Fruit fly (Drosophila melanogaster): ENCODE results near the gene CG32267.

CG32267 gene

DNA sequence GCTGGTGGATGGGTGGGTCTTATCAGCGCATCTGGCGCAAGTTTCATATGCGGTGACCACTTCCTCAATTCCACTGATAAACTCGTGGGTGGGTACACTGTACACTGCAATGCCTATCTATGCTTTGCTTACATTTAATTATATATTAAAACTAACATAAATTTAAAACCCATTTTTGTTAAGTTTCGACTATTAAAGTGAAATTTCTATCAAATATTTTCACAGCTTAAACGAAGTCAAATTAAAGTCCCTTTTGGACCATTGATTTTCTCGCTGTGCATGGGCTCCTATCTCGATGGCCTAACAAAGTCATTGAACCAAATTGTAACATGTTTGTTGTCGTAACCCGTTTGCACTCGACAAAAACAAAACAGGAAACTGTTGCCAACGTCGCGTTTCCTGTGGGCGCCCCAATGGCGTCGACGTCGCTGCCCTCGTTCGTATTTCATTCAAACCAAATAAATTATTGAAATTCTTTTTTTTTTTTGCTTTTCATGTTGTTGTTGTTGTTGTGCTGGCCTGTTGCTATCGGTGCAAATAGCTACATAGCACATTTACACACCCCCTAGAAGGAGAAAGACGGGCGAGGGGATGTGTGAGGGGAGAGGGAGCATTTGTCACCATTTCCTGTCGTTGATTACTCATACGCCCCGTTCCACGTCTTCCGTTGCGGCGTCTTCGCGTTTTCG is 39.1 kb downstream of the CG32267 start:
- TF ChIP-seq CG17801 (GFP tag; optimal IDR thresholded peaks at IDR 0.05; ENCODE audit: partially characterized antibody) = no peak

DNA sequence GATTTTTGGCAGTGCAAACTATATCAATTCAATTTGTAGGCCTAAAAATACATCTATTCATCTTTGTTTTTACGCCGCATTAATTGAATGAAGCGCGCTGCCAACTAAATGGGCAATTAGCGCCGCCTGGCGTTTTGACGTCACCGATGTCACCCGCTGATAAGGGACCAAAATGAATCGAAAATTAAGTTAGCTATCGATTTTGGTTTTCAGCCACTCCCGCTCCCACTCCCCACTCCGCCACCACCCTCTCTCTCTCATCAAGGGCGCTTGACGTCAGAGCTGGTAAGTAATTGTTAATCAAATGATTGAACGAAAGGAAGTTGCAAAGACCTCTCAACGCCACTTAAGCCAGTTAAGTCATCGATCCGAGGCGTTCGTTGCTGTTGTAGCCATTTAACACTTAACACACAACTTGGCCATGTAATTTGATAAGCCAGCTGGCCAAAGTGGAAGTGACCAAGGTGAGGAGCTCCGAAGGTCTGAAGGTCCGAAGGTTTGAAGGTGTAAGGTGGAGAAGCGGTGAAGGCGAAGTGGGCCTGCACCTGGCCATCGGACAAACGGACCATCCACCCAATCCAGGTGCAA is 40.8 kb downstream of the CG32267 start:
- no peak for TF ChIP-seq CG17801 (GFP tag; optimal IDR thresholded peaks at IDR 0.05; ENCODE audit: partially characterized antibody)

DNA sequence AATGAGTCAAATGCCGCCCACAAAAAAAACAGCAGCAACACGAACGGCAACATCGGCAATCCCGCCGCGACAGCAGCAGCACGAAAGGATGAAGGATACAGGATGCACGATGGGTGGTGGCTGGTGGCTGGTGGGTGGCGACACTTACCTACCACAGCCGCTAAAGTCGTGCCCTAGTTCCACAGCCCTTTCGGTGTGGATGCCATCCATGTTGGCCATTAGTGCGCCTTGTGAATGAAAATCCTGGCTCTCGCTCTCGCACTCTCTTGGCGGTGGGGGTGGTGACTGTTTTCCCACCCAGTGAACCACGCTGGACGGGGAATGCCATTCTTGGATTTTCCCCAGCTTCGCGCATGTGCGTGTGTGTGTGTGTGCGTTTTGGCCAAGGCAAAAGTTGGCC is 44.9 kb downstream of the CG32267 start:
- no peak for TF ChIP-seq CG17801 (GFP tag; optimal IDR thresholded peaks at IDR 0.05; ENCODE audit: partially characterized antibody)

dm6 chr3L:3424846-3425245 is 47.1 kb downstream of the CG32267 start, which contains the start of gene sty:
Gene sty, minus strand, starts transcription at chr3L:3424935.
- no peak for TF ChIP-seq CG17801 (GFP tag; optimal IDR thresholded peaks at IDR 0.05; ENCODE audit: partially characterized antibody)

DNA sequence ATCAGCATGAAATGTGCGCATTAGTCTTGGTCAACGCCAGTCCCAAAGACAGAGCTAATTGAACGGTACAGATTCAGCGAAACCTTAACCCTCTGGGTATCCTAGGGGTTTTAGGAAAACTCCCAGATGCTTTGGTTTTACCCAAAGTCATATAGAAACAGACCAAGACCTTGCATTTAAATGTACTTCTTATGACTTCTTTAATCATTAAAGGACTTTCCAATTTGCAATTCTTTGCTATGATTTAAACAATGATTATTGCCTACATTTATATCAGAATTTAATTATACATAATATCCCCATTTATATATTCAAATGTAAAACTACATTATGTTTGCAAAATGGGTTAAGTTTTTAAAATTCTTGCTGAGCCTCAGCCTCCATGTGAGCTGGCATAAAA is 48.9 kb downstream of the CG32267 start:
- no peak for TF ChIP-seq CG17801 (GFP tag; optimal IDR thresholded peaks at IDR 0.05; ENCODE audit: partially characterized antibody)
